Fruit fly (Drosophila melanogaster) whole organism, prepupa: ENCODE results near the gene Or67c.
A peak's percentile ranks its signal among the peaks of the same experiment; 100 is the strongest.

ENCODE experiments used
- CG11294 ChIP-seq: fragments of 200-800 bp; sonication (Bioruptor generic); IDR thresholded peaks from 2 replicates; pipeline ENCODE4 v1.3.6; 2022; ENCODE audit warnings: missing biosample characterization, missing genetic modification characterization
- CG6163 ChIP-seq: fragments of 200-800 bp; sonication (Bioruptor generic); IDR thresholded peaks from 3 replicates; pipeline ENCODE4 v1.3.6; 2022; ENCODE audit warnings: missing biosample characterization, missing genetic modification characterization
- CG7368 ChIP-seq: fragments of 200-800 bp; sonication (Bioruptor generic); optimal IDR thresholded peaks from 3 replicates; lab custom pipeline; 2016; ENCODE audit warnings: missing biosample characterization, missing genetic modification characterization
- Eip78C ChIP-seq: fragments of 200-800 bp; sonication (Bioruptor generic); peaks from one replicate; lab custom pipeline; 2016; ENCODE audit warnings: missing biosample characterization, missing genetic modification characterization
- Met ChIP-seq: fragments of 200-800 bp; sonication (Bioruptor generic); optimal IDR thresholded peaks from 3 replicates; lab custom pipeline; 2016; ENCODE audit warnings: missing biosample characterization, missing genetic modification characterization
- OdsH ChIP-seq: fragments of 200-800 bp; sonication (Bioruptor generic); optimal IDR thresholded peaks from 3 replicates; lab custom pipeline; 2016; ENCODE audit warnings: missing biosample characterization, missing genetic modification characterization
- Sox15 ChIP-seq: fragments of 200-800 bp; sonication (Bioruptor generic); optimal IDR thresholded peaks from 3 replicates; lab custom pipeline; 2016; ENCODE audit warnings: missing biosample characterization, missing genetic modification characterization
- cyc ChIP-seq: fragments of 200-800 bp; sonication (Bioruptor generic); optimal IDR thresholded peaks from 3 replicates; lab custom pipeline; 2016; ENCODE audit warnings: missing biosample characterization, missing genetic modification characterization
- net ChIP-seq: fragments of 200-800 bp; sonication (Bioruptor generic); optimal IDR thresholded peaks from 3 replicates; lab custom pipeline; 2016; ENCODE audit warnings: missing biosample characterization, missing genetic modification characterization
- spab ChIP-seq: fragments of 200-800 bp; sonication (Bioruptor generic); optimal IDR thresholded peaks from 2 replicates; lab custom pipeline; 2017; ENCODE audit warnings: missing biosample characterization, mild to moderate bottlenecking, missing genetic modification characterization, missing genetic modification reagents
- topi ChIP-seq: fragments of 200-800 bp; sonication (Bioruptor generic); optimal IDR thresholded peaks from 3 replicates; lab custom pipeline; 2016; ENCODE audit warnings: missing biosample characterization, missing genetic modification characterization

DNA sequence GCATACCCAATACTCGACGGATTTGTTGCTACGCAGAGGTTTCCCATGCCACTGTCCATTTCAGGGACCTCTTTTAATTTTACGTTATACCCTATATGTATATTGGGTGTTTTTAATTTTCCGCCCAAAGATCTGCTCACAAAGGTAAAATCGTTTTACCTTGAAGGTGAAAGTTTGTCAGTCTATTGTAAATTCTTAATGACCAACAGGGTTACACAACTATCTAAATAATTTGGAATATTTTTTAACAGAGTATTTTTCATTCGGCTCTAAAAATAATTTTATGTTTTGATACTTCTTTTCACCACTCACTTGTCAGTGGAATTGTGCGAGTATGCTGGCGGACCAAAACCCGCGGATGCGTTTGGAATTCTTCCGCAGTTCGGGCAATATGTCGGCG lies 23.1 kb upstream of the Or67c start:
- TF ChIP-seq CG6163 (GFP tag; lab: Robert Waterston, UW): no peak
- TF ChIP-seq Eip78C (GFP tag; lab: Kevin White, UChicago): peak; percentile 88
- TF ChIP-seq CG7368: no peak
- TF ChIP-seq topi (GFP tag; lab: Kevin White, UChicago): peak; percentile 20
- peak; percentile 55 for TF ChIP-seq Met
- TF ChIP-seq CG11294: no peak
- TF ChIP-seq OdsH (GFP tag; lab: Kevin White, UChicago): peak; percentile 9
- TF ChIP-seq net (GFP tag; lab: Kevin White, UChicago): no peak
- no peak for TF ChIP-seq spab
- TF ChIP-seq Sox15 (GFP tag; lab: Kevin White, UChicago): no peak
- TF ChIP-seq cyc (GFP tag; lab: Kevin White, UChicago): peak; percentile 16
